Worm (Caenorhabditis elegans) whole organism, L4/young adult: ENCODE results near the gene ras-2.

Experiments used
- W03F9.2 ChIP-seq: fragments of 150-350 bp; optimal IDR thresholded peaks from 2 replicates; lab custom pipeline; 2014; ENCODE audit warnings: missing biosample characterization, missing genetic modification characterization
- dao-5 ChIP-seq: sonication (generic microtip); optimal IDR thresholded peaks from 2 replicates; lab custom pipeline; 2016; ENCODE audit warnings: missing genotype, missing genetic modification characterization, moderate library complexity, missing compliant biosample characterization
- him-1 ChIP-seq: sonication (generic microtip); optimal IDR thresholded peaks from 2 replicates; lab custom pipeline; 2016; ENCODE audit warnings: missing genotype, missing genetic modification reagents, missing genetic modification characterization, missing compliant biosample characterization

DNA sequence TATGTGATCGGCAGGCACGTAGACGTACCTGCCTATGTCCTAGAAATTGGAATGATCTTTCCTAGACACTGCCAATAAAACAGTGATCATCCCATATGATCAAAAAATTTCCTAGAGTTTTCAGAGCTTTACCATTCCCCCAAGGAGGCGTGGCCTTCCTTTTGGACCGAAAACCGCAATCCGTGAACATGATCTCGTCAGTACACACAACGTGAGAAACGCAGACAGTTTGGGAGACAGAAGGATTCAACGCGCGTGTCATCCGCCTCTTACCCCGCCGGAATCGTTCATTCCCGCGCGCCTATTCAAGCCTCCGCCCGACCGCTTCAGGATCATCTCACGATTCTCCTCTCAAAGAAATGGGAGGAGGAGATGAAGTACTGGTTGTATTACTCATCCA, 25.6 kb upstream of the ras-2 start, which contains the start of gene B0393.5:
- no peak for TF ChIP-seq W03F9.2 (tag; lab: Kevin White, UChicago)
- TF ChIP-seq him-1 (tag; lab: Kevin White, UChicago) = no peak
- no peak for TF ChIP-seq dao-5 (tag; lab: Kevin White, UChicago)
